Fruit fly (Drosophila melanogaster): Measurements from ENCODE around the gene Ca-alpha1T.

Ca-alpha1T gene

DNA sequence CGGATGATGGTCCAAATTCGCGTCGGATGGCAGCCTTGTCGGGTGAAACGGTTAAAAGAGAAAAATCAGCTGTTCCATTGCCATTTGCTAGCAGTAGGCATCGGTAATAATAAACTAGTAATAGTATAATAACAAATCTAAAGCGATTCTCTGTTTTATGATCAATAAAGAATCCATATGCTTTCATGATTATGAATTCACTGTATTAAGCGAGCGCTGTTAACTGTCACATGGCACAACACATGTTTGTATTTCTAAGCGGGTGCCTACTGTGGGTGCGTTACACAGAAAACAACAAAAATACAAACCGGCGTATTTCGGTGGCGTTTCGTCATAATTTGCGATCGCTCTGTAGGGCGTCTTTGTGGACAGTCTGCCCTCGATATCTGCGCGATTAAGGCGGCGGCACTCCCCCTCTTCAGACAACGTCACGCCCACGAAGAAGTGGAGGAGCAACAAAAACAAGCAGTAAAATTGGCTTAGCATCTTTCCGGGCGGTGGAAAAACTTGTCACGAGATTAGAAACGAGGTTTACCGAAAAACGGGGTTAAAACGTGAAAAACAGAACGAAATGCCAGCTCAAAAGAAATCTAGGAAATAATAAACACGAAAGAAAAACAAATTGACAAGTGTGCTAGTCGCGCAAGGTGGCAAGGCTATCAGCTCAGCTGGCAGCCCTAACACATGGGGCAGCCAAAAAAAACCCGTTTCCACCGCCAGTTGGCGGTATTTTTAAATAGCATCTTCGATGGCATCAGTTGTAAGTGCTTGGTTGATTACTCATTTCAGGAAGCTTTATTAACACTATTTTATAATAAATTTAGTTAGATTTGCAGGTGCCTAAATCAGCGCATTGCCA lies 101.2 kb downstream of the Ca-alpha1T start, which contains the start of the genes Nep1 and Mipp2:
Nep1 (plus strand) TSS at position 397 of the 859 bp plus-strand sequence.
Mipp2 (minus strand) TSS at position 663 of the 859 bp plus-strand sequence.
- no peak for TF ChIP-seq D1 (tag; optimal IDR thresholded peaks at IDR 0.05)
- no peak for TF ChIP-seq rn (GFP tag; IDR thresholded peaks at IDR 0.05)
- TF ChIP-seq CG14655 (GFP tag; optimal IDR thresholded peaks at IDR 0.05) = no peak
- TF ChIP-seq CG17806 (tag; optimal IDR thresholded peaks at IDR 0.05) = peak; percentile 24
- TF ChIP-seq CG8301 (tag; optimal IDR thresholded peaks at IDR 0.05) = peak; percentile 50
- peak; percentile 59 for TF ChIP-seq Pif1A (GFP tag; optimal IDR thresholded peaks at IDR 0.05)
- TF ChIP-seq CG4496 (GFP tag; IDR thresholded peaks at IDR 0.05) = peak; percentile 56; the same call in 2 of the 3 replicates
- no peak for TF ChIP-seq gl (tag; optimal IDR thresholded peaks at IDR 0.05)
- TF ChIP-seq CG15710 (tag; optimal IDR thresholded peaks at IDR 0.05) = peak; percentile 30
- peak; percentile 12 for TF ChIP-seq CG8159 (tag; optimal IDR thresholded peaks at IDR 0.05)
- TF ChIP-seq CG34367 (tag; optimal IDR thresholded peaks at IDR 0.05) = peak; percentile 23
- TF ChIP-seq Pif1B (GFP tag; optimal IDR thresholded peaks at IDR 0.05) = peak; percentile 37
- peak; percentile 67 for TF ChIP-seq CG32121 (GFP tag; IDR thresholded peaks at IDR 0.05)
- TF ChIP-seq EcR (GFP tag; optimal IDR thresholded peaks at IDR 0.05) = no peak
- no peak for TF ChIP-seq CG10348 (GFP tag; IDR thresholded peaks at IDR 0.05)
- peak; percentile 54; the same call in 1 of the 2 replicates for TF ChIP-seq CG12605 (GFP tag; IDR thresholded peaks at IDR 0.05)
- no peak for TF ChIP-seq CG13204 (GFP tag; optimal IDR thresholded peaks at IDR 0.05)
- peak; percentile 9 for TF ChIP-seq Snoo (tag; optimal IDR thresholded peaks at IDR 0.05)
- peak; percentile 64 for TF ChIP-seq Ets98B (GFP tag; IDR thresholded peaks at IDR 0.05)
- TF ChIP-seq fd96Ca (GFP tag; IDR thresholded peaks at IDR 0.05) = peak; percentile 75
- peak; percentile 21 for TF ChIP-seq CG9948 (tag; optimal IDR thresholded peaks at IDR 0.05)

DNA sequence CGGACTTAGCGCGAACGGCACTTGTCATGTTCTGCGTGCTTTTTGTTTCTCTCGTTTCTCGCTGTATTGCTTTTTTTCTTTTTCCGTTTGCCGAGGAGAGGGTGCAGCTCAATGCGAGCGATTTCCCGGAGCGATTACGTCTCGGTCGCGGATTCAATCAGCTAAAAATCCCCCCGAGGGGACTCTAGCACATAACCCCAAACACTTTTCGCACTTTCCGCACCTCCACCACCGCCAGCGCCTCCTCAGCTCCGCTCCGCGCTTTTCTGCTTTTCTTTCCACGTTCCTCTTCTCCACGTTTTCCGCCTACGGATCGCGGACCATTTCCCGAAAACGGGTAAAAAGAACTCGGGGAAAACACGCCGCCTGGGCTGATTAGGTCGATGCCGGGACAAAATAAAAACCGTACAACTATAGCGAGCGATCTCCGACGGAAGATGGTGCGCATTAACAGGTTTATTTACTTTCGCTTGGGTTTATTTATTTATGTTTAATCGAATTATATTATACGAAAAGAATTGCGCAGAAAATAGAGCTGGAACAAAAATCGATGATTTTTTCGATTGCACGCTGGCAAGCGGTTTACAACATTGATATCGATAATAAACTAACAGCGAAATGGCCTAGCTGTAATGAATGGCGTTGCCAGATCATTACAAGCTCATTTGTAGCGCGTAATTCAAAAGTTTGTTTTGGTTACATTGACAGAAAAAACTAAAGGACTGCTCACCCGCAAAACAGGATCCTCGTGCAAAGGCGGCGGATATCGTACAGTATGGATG lies 102.4 kb downstream of the Ca-alpha1T start, which contains the start of gene raptor:
raptor (minus strand) TSS at position 523 of the 782 bp plus-strand sequence.
- TF ChIP-seq CG4496 (GFP tag; IDR thresholded peaks at IDR 0.05) (0 out of 3 replicates have a peak, but pooled peaks have one; percentile 45), Ets98B (GFP tag; IDR thresholded peaks at IDR 0.05) (peak; percentile 32; the same call in 1 of the 2 replicates), CG32121 (GFP tag; IDR thresholded peaks at IDR 0.05) (0 out of 2 replicates have a peak, but pooled peaks have one; percentile 26), CG9948 (tag; optimal IDR thresholded peaks at IDR 0.05) (no peak), CG13204 (GFP tag; optimal IDR thresholded peaks at IDR 0.05) (peak; percentile 13)

DNA sequence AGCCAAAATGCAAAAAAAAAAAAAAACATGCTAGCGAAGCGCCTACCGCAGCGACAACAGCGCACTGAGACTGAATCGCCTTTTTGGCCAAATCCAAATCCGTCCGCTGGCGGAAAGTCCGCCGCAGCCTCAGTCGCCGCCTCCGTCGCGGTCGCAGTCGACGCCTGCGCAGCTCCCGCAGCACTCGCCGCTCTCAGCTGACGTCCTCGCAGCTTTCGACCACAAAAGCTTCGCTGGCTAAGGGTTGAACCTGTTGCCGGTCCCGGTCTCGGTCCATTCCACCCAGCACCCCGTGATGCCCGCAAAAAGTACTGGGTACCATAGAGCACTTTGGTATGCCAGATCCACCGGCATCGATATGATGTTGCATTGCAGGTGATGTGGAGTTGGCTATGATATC lies 111.0 kb downstream of the Ca-alpha1T start, which contains the start of gene CG4660:
CG4660 (minus strand) TSS at position 77 of the 400 bp plus-strand sequence.
- TF ChIP-seq CG4496 (GFP tag; IDR thresholded peaks at IDR 0.05) (no peak), CG12605 (GFP tag; IDR thresholded peaks at IDR 0.05) (peak; percentile 88), rn (GFP tag; IDR thresholded peaks at IDR 0.05) (no peak), Pif1A (GFP tag; optimal IDR thresholded peaks at IDR 0.05) (no peak)

DNA sequence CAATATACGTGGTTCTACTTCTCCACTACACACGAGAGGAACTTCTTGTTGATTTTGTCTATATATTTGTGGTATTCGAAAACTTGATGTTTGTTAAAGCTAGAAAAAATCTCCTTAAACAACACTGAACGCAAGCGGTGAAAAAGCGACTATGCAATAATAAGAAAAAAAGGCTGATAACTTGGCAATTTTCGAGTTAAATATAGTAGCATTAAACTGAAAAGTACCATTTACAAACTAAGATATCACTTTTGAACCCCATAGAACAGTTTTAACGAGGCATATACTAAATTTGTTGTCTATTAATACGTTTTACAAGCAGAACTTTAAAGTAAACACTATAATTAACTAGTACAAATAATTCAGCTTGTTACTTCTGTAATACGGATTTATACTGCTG lies 114.6 kb downstream of the Ca-alpha1T start, which contains the start of gene CG4666:
CG4666 (minus strand) TSS at position 101 of the 400 bp plus-strand sequence.
- TF ChIP-seq CG34367 (tag; optimal IDR thresholded peaks at IDR 0.05) = no peak
- no peak for TF ChIP-seq CG9948 (tag; optimal IDR thresholded peaks at IDR 0.05)
- no peak for TF ChIP-seq fd96Ca (GFP tag; IDR thresholded peaks at IDR 0.05)
- TF ChIP-seq D1 (tag; optimal IDR thresholded peaks at IDR 0.05) = no peak
- no peak for TF ChIP-seq rn (GFP tag; IDR thresholded peaks at IDR 0.05)
- TF ChIP-seq Pif1A (GFP tag; optimal IDR thresholded peaks at IDR 0.05) = no peak
- TF ChIP-seq CG13204 (GFP tag; optimal IDR thresholded peaks at IDR 0.05) = no peak
- no peak for TF ChIP-seq CG10348 (GFP tag; IDR thresholded peaks at IDR 0.05)

DNA sequence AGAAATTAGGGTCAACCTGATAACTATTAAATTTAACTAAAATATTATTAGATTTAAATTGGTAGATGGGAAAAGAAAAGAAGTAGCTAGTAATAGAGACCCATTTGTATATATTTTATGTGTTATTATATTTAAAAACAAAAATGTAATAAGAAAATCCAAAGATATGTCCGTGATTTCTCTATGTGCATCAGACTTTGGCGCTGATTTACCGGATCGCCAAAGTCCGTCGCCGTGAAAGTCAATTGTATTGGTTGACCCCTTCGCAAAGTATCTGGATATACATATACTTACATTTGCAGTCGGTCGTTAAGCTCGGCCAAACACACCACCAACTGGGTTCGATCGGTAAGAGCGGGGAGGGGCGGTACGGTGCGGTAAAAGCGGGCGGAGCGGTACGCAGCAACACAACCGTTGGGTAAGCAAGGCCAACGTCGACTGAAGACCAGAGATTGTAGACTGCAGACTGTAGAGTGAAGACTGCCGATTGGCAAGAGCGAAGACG lies 115.2 kb downstream of the Ca-alpha1T start:
- peak; percentile 63 for TF ChIP-seq CG9948 (tag; optimal IDR thresholded peaks at IDR 0.05)
- no peak for TF ChIP-seq gl (tag; optimal IDR thresholded peaks at IDR 0.05)
- peak; percentile 75 for TF ChIP-seq CG8301 (tag; optimal IDR thresholded peaks at IDR 0.05)
- no peak for TF ChIP-seq fd96Ca (GFP tag; IDR thresholded peaks at IDR 0.05)
- peak; percentile 48 for TF ChIP-seq CG34367 (tag; optimal IDR thresholded peaks at IDR 0.05)
- TF ChIP-seq CG14655 (GFP tag; optimal IDR thresholded peaks at IDR 0.05) = peak; percentile 84
- peak; percentile 33 for TF ChIP-seq Pif1A (GFP tag; optimal IDR thresholded peaks at IDR 0.05)
- TF ChIP-seq CG10348 (GFP tag; IDR thresholded peaks at IDR 0.05) = no peak
- peak; percentile 79 for TF ChIP-seq CG32121 (GFP tag; IDR thresholded peaks at IDR 0.05)
- TF ChIP-seq CG4496 (GFP tag; IDR thresholded peaks at IDR 0.05) = peak; percentile 72
- TF ChIP-seq rn (GFP tag; IDR thresholded peaks at IDR 0.05) = peak; percentile 45; the same call in 1 of the 2 replicates
- TF ChIP-seq D1 (tag; optimal IDR thresholded peaks at IDR 0.05) = no peak
- peak; percentile 80 for TF ChIP-seq Ets98B (GFP tag; IDR thresholded peaks at IDR 0.05)
- TF ChIP-seq Pif1B (GFP tag; optimal IDR thresholded peaks at IDR 0.05) = peak; percentile 60
- TF ChIP-seq CG12605 (GFP tag; IDR thresholded peaks at IDR 0.05) = peak; percentile 65; the same call in 1 of the 2 replicates
- TF ChIP-seq CG17806 (tag; optimal IDR thresholded peaks at IDR 0.05) = peak; percentile 56
- peak; percentile 72 for TF ChIP-seq CG8159 (tag; optimal IDR thresholded peaks at IDR 0.05)
- TF ChIP-seq EcR (GFP tag; optimal IDR thresholded peaks at IDR 0.05) = peak; percentile 28
- peak; percentile 67 for TF ChIP-seq CG13204 (GFP tag; optimal IDR thresholded peaks at IDR 0.05)
- peak; percentile 74 for TF ChIP-seq CG15710 (tag; optimal IDR thresholded peaks at IDR 0.05)
- peak; percentile 45 for TF ChIP-seq Snoo (tag; optimal IDR thresholded peaks at IDR 0.05)

All from whole organism, pupa.